Worm (Caenorhabditis elegans): ENCODE measurements around the gene C06E4.1.

The C06E4.1 gene

DNA sequence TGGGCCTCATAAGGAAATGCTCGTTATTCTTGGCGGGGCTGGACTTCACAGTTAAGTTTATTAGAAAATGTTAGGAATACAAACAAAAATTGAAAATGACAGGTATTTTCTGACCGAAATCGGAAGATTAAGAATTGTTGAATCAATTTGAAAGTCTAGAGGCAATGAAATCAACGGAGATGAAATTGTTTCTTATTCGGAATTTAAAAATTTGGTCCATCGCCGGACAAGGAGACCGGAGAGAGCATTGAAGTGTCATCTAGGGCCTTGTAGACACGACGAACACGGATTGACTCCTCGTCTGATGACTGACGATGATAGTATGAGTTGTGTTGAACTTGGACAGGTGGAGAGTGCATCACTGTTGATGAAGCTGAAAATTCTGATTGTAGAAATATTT, 37.6 kb downstream of the C06E4.1 start:
- no peak for TF ChIP-seq mep-1 (tag; optimal IDR thresholded peaks at IDR 0.05)
- no peak for TF ChIP-seq ceh-43 (GFP tag; optimal IDR thresholded peaks at IDR 0.05)
- no peak for TF ChIP-seq lin-32 (GFP tag; optimal IDR thresholded peaks at IDR 0.05)
- TF ChIP-seq lin-13 (tag; optimal IDR thresholded peaks at IDR 0.05): no peak
- TF ChIP-seq pha-4 (tag; optimal IDR thresholded peaks at IDR 0.05): no peak
- TF ChIP-seq ham-2 (GFP tag; optimal IDR thresholded peaks at IDR 0.05): no peak

DNA sequence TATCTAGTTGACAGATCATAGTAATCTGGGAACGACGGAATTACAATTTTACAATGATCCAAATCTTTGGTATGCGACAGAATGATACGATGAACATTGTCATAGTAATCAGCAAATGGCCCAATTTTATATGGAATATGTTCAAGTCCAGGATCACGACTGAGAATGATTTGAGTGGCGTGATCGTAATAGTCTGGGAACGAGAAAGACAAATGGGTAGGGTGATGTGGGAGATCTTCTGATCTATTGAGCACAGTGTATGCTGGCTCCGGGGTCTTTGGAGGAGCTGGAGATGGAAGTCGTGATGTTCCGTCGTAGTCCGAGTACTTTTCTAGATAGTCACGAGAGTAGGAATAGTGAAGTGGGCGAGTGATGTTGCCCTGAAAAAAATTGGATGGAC, 40.8 kb downstream of the C06E4.1 start:
- no peak for TF ChIP-seq ceh-83 (GFP tag; optimal IDR thresholded peaks at IDR 0.05)
- no peak for TF ChIP-seq M03D4.4 (tag; optimal IDR thresholded peaks at IDR 0.05)
- TF ChIP-seq lsy-2 (tag; optimal IDR thresholded peaks at IDR 0.05): no peak
- no peak for TF ChIP-seq nhr-2 (tag; optimal IDR thresholded peaks at IDR 0.05)
- TF ChIP-seq zip-8 (tag; optimal IDR thresholded peaks at IDR 0.05): no peak
- no peak for TF ChIP-seq elt-3 (tag; optimal IDR thresholded peaks at IDR 0.05)
- no peak for TF ChIP-seq lin-32 (GFP tag; optimal IDR thresholded peaks at IDR 0.05)
- TF ChIP-seq ham-2 (GFP tag; optimal IDR thresholded peaks at IDR 0.05): no peak
- no peak for TF ChIP-seq ceh-43 (GFP tag; optimal IDR thresholded peaks at IDR 0.05)
- no peak for TF ChIP-seq lin-13 (tag; optimal IDR thresholded peaks at IDR 0.05)
- TF ChIP-seq blmp-1 (tag; optimal IDR thresholded peaks at IDR 0.05): no peak
- TF ChIP-seq nhr-12 (tag; optimal IDR thresholded peaks at IDR 0.05): no peak
- no peak for TF ChIP-seq flh-1 (GFP tag; optimal IDR thresholded peaks at IDR 0.05)
- no peak for TF ChIP-seq sem-2 (GFP tag; optimal IDR thresholded peaks at IDR 0.05)
- no peak for TF ChIP-seq nhr-237 (tag; optimal IDR thresholded peaks at IDR 0.05)
- TF ChIP-seq elt-1 (tag; optimal IDR thresholded peaks at IDR 0.05; ENCODE audit: borderline replicate concordance, insufficient read depth): no peak

- no peak for TF ChIP-seq mab-5 (tag; optimal IDR thresholded peaks at IDR 0.05)
- no peak for TF ChIP-seq ztf-11 (tag; optimal IDR thresholded peaks at IDR 0.05)
- TF ChIP-seq ceh-43 (GFP tag; optimal IDR thresholded peaks at IDR 0.05): no peak
- no peak for TF ChIP-seq ces-1 (GFP tag; optimal IDR thresholded peaks at IDR 0.05)
- TF ChIP-seq unc-62 (GFP tag; optimal IDR thresholded peaks at IDR 0.05): no peak
- TF ChIP-seq elt-1 (tag; optimal IDR thresholded peaks at IDR 0.05; ENCODE audit: borderline replicate concordance, insufficient read depth): no peak
- no peak for TF ChIP-seq ceh-83 (GFP tag; optimal IDR thresholded peaks at IDR 0.05)
- no peak for TF ChIP-seq zip-8 (tag; optimal IDR thresholded peaks at IDR 0.05)
- no peak for TF ChIP-seq flh-1 (GFP tag; optimal IDR thresholded peaks at IDR 0.05)
- TF ChIP-seq ham-2 (GFP tag; optimal IDR thresholded peaks at IDR 0.05): no peak
- TF ChIP-seq sem-2 (GFP tag; optimal IDR thresholded peaks at IDR 0.05): no peak
- no peak for TF ChIP-seq tbx-8 (GFP tag; optimal IDR thresholded peaks at IDR 0.05)
- no peak for TF ChIP-seq ceh-39 (tag; optimal IDR thresholded peaks at IDR 0.05)
- no peak for TF ChIP-seq nhr-28 (tag; optimal IDR thresholded peaks at IDR 0.05)
- TF ChIP-seq lin-13 (tag; optimal IDR thresholded peaks at IDR 0.05): no peak
- no peak for TF ChIP-seq snpc-4 (tag; optimal IDR thresholded peaks at IDR 0.05)
- no peak for TF ChIP-seq nhr-76 (tag; optimal IDR thresholded peaks at IDR 0.05)
- no peak for TF ChIP-seq lin-32 (GFP tag; optimal IDR thresholded peaks at IDR 0.05)
- no peak for TF ChIP-seq pha-4 (tag; optimal IDR thresholded peaks at IDR 0.05)
- no peak for TF ChIP-seq lsy-2 (tag; optimal IDR thresholded peaks at IDR 0.05)
Observed at ce11 chrIV:7324913-7325312, 41.9 kb downstream of the C06E4.1 start.

- TF ChIP-seq lin-32 (GFP tag; optimal IDR thresholded peaks at IDR 0.05): no peak
Observed at ce11 chrIV:7325698-7326097, 42.6 kb downstream of the C06E4.1 start.

DNA sequence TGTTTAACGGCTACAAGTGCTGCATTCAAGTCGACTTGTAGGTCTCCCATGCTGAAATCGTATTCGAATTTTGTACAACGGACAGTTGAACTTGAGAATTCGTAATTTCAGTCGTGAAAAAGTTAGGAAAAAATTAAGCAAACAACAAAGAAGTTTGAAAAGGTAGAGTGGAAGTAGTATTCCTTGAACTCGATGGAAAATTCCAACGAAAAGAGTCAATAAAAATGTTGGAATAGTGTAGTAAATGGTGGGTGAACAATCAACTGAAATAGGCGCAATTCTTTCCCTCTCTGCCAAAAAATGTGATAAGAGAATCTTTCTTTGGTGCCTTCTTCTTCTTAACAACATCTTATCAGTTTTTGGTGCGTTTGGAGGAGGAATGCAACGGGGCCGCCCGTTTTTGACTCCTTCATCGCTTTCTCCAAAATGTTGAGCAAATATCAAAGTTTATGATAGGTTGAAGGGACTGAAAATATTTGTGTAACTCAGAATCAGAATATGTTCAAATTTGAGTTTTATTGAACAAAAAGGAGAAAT, 43.6 kb downstream of the C06E4.1 start, which contains the start of gene ifo-1:
Gene ifo-1 (minus strand): TSS at position 51 of the 537 bp plus-strand sequence.
- TF ChIP-seq unc-39 (tag; optimal IDR thresholded peaks at IDR 0.05): no peak
- no peak for TF ChIP-seq elt-3 (tag; optimal IDR thresholded peaks at IDR 0.05)
- no peak for TF ChIP-seq flh-1 (GFP tag; optimal IDR thresholded peaks at IDR 0.05)
- no peak for TF ChIP-seq cnd-1 (tag; optimal IDR thresholded peaks at IDR 0.05)
- TF ChIP-seq mep-1 (tag; optimal IDR thresholded peaks at IDR 0.05): no peak
- TF ChIP-seq unc-62 (GFP tag; optimal IDR thresholded peaks at IDR 0.05): no peak
- TF ChIP-seq zip-8 (tag; optimal IDR thresholded peaks at IDR 0.05): no peak
- TF ChIP-seq mab-5 (tag; optimal IDR thresholded peaks at IDR 0.05): no peak
- no peak for TF ChIP-seq drap-1 (GFP tag; optimal IDR thresholded peaks at IDR 0.05)
- no peak for TF ChIP-seq ces-1 (GFP tag; optimal IDR thresholded peaks at IDR 0.05)
- no peak for TF ChIP-seq blmp-1 (tag; optimal IDR thresholded peaks at IDR 0.05)
- no peak for TF ChIP-seq nhr-28 (tag; optimal IDR thresholded peaks at IDR 0.05)
- TF ChIP-seq nhr-76 (tag; optimal IDR thresholded peaks at IDR 0.05): no peak
- no peak for TF ChIP-seq M03D4.4 (tag; optimal IDR thresholded peaks at IDR 0.05)

Measured in whole organism, mixed stage, embryonic.